Fruit fly (Drosophila melanogaster): ENCODE results near the gene CG33322.
A peak's percentile ranks its signal among the peaks of the same experiment; 100 is the strongest.

CG33322 gene

dm6 chr2L:20805624-20806339 is 10.3 kb downstream of the CG33322 start (continued):
- TF ChIP-seq Myb (GFP tag; optimal IDR thresholded peaks at IDR 0.05), result peak; percentile 39
- peak; percentile 78 for TF ChIP-seq CG31365 (tag; optimal IDR thresholded peaks at IDR 0.05)
- TF ChIP-seq scrt (GFP tag; optimal IDR thresholded peaks at IDR 0.05), result peak; percentile 89
- peak; percentile 84 for TF ChIP-seq CG8359 (GFP tag; optimal IDR thresholded peaks at IDR 0.05; ENCODE audit: borderline replicate concordance)
- peak; percentile 91 for TF ChIP-seq CG14667 (GFP tag; IDR thresholded peaks at IDR 0.05)
- TF ChIP-seq Fer1 (GFP tag; optimal IDR thresholded peaks at IDR 0.05), result peak; percentile 98

- TF ChIP-seq HLH4C (GFP tag; IDR thresholded peaks at IDR 0.05; ENCODE audit: partially characterized antibody) (0 out of 3 replicates have a peak, but pooled peaks have one; percentile 29), seq (GFP tag; IDR thresholded peaks at IDR 0.05) (peak; percentile 31; the same call in 1 of the 2 replicates), Trl (optimal IDR thresholded peaks at IDR 0.05) (peak; percentile 45 to 52), Trl (GFP tag; optimal IDR thresholded peaks at IDR 0.05) (no peak), abd-A (tag; optimal IDR thresholded peaks at IDR 0.05) (peak; percentile 80), jumu (GFP tag; optimal IDR thresholded peaks at IDR 0.05) (no peak), HLHmδ (GFP tag; optimal IDR thresholded peaks at IDR 0.05) (no peak), sd (tag; optimal IDR thresholded peaks at IDR 0.05) (peak; percentile 65), cg (GFP tag; optimal IDR thresholded peaks at IDR 0.05) (peak; percentile 38), CG10565 (GFP tag; optimal IDR thresholded peaks at IDR 0.05) (no peak), CG32532 (GFP tag; IDR thresholded peaks at IDR 0.05) (peak; percentile 43), disco-r (GFP tag; optimal IDR thresholded peaks at IDR 0.05) (no peak), CG4820 (GFP tag; optimal IDR thresholded peaks at IDR 0.05) (no peak), toy (GFP tag; IDR thresholded peaks at IDR 0.05) (0 out of 2 replicates have a peak, but pooled peaks have one; percentile 47), Six4 (GFP tag; optimal IDR thresholded peaks at IDR 0.05) (no peak), croc (GFP tag; conservative IDR thresholded peaks at IDR 0.05) (no peak), CG17361 (GFP tag; IDR thresholded peaks at IDR 0.05) (no peak), tll (GFP tag; optimal IDR thresholded peaks at IDR 0.05) (no peak), CG2202 (tag; optimal IDR thresholded peaks at IDR 0.05) (no peak), B-H1 (GFP tag; IDR thresholded peaks at IDR 0.05) (no peak), lab (GFP tag; optimal IDR thresholded peaks at IDR 0.05) (peak; percentile 7), da (GFP tag; optimal IDR thresholded peaks at IDR 0.05) (no peak), amos (GFP tag; IDR thresholded peaks at IDR 0.05; ENCODE audit: partially characterized antibody) (0 out of 2 replicates have a peak, but pooled peaks have one; percentile 27), CG12299 (tag; optimal IDR thresholded peaks at IDR 0.05) (no peak), Hr51 (GFP tag; optimal IDR thresholded peaks at IDR 0.05) (peak in 1 of 2 experiments; percentile 26), CG11560 (tag; IDR thresholded peaks at IDR 0.05) (no peak), CG5180 (GFP tag; optimal IDR thresholded peaks at IDR 0.05) (no peak), CG9876 (GFP tag; optimal IDR thresholded peaks at IDR 0.05) (no peak), Spps (tag; optimal IDR thresholded peaks at IDR 0.05) (no peak), phol (tag; optimal IDR thresholded peaks at IDR 0.05) (no peak), Deaf1 (tag; optimal IDR thresholded peaks at IDR 0.05) (peak; percentile 31), CG12071 (GFP tag; optimal IDR thresholded peaks at IDR 0.05) (peak; percentile 18), scrt (GFP tag; optimal IDR thresholded peaks at IDR 0.05) (peak; percentile 99), ap (GFP tag; IDR thresholded peaks at IDR 0.05) (no peak), CG10979 (tag; optimal IDR thresholded peaks at IDR 0.05) (no peak), nerfin-1 (tag; optimal IDR thresholded peaks at IDR 0.05) (peak; percentile 43), CG31388 (GFP tag; optimal IDR thresholded peaks at IDR 0.05) (no peak), dysf (GFP tag; IDR thresholded peaks at IDR 0.05) (no peak), trem (tag; optimal IDR thresholded peaks at IDR 0.05) (no peak), CG42726 (GFP tag; IDR thresholded peaks at IDR 0.05; ENCODE audit: partially characterized antibody) (0 out of 2 replicates have a peak, but pooled peaks have one; percentile 44), pros (GFP tag; optimal IDR thresholded peaks at IDR 0.05) (peak; percentile 83), corto (GFP tag; optimal IDR thresholded peaks at IDR 0.05) (no peak)
Observed at dm6 chr2L:20803733-20804164, 12.3 kb downstream of the CG33322 start.

Data from whole organism, embryonic.